Fruit fly (Drosophila melanogaster) whole organism, embryonic: ENCODE results near the gene CG14647.

Experiments
- Abd-B ChIP-seq: fragments of 200-800 bp; sonication (Bioruptor generic); optimal IDR thresholded peaks from 2 replicates; lab custom pipeline; 2018; ENCODE audit warnings: missing biosample characterization, mild to moderate bottlenecking, missing genetic modification characterization, moderate library complexity
- Aef1 ChIP-seq: fragments of 200-800 bp; sonication (Bioruptor generic); IDR thresholded peaks from 3 replicates; pipeline ENCODE4 v1.3.6; 2022; ENCODE audit warnings: missing biosample characterization, missing genetic modification characterization
- Atf-2 ChIP-seq: fragments of 200-800 bp; sonication (Bioruptor generic); optimal IDR thresholded peaks from 2 replicates; lab custom pipeline; 2016; ENCODE audit warnings: missing biosample characterization, missing genetic modification characterization
- Awh ChIP-seq: fragments of 200-800 bp; sonication (Bioruptor generic); IDR thresholded peaks from 2 replicates; pipeline ENCODE4, ENCODE4 v1.3.6; 2022; ENCODE audit warnings: missing biosample characterization, missing genetic modification characterization
- CG11085 ChIP-seq: fragments of 200-800 bp; sonication (Bioruptor generic); IDR thresholded peaks from 2 replicates; pipeline ENCODE4 v1.3.6; 2022; ENCODE audit warnings: missing biosample characterization, missing genetic modification characterization
- CG11398 ChIP-seq: fragments of 200-800 bp; sonication (Bioruptor generic); optimal IDR thresholded peaks from 2 replicates; lab custom pipeline; 2016; ENCODE audit warnings: missing biosample characterization, missing genetic modification characterization
- CG12071 ChIP-seq: fragments of 200-800 bp; sonication (Bioruptor generic); optimal IDR thresholded peaks from 3 replicates; lab custom pipeline; 2018; ENCODE audit warnings: missing biosample characterization, mild to moderate bottlenecking, missing genetic modification characterization
- CG13624 ChIP-seq: fragments of 200-800 bp; sonication (Bioruptor generic); optimal IDR thresholded peaks from 2 replicates; lab custom pipeline; 2016; ENCODE audit warnings: missing biosample characterization, missing genetic modification characterization
- CG15696 ChIP-seq: fragments of 200-800 bp; sonication (Bioruptor generic); optimal IDR thresholded peaks from 2 replicates; lab custom pipeline; 2019; ENCODE audit warnings: missing biosample characterization, mild to moderate bottlenecking, missing genetic modification characterization, moderate library complexity
- CG17186 ChIP-seq: fragments of 200-800 bp; sonication (Bioruptor generic); optimal IDR thresholded peaks from 3 replicates; lab custom pipeline; 2017; ENCODE audit warnings: missing biosample characterization, missing genetic modification reagents, missing genetic modification characterization
- CG17912 ChIP-seq: fragments of 200-800 bp; sonication (Bioruptor generic); optimal IDR thresholded peaks from 2 replicates; lab custom pipeline; 2018; ENCODE audit warnings: missing biosample characterization, mild to moderate bottlenecking, missing genetic modification characterization
- CG18011 ChIP-seq: fragments of 200-800 bp; sonication (Bioruptor generic); optimal IDR thresholded peaks from 2 replicates; lab custom pipeline; 2017; ENCODE audit warnings: missing biosample characterization, missing genetic modification characterization, mild to moderate bottlenecking, moderate library complexity, missing genotype
- CG2120 ChIP-seq: fragments of 200-800 bp; sonication (Bioruptor generic); optimal IDR thresholded peaks from 3 replicates; lab custom pipeline; 2016; ENCODE audit warnings: missing biosample characterization, missing genetic modification characterization
- CG2199 ChIP-seq: fragments of 200-800 bp; sonication (Bioruptor generic); IDR thresholded peaks from 3 replicates; pipeline ENCODE4 v1.3.6; 2022; ENCODE audit warnings: missing biosample characterization, missing genetic modification characterization
- CG3847 ChIP-seq: fragments of 200-800 bp; sonication (Bioruptor generic); IDR thresholded peaks from 2 replicates; pipeline ENCODE4 v1.3.6; 2022; ENCODE audit warnings: missing biosample characterization, missing genetic modification characterization
- CG4820 ChIP-seq: fragments of 200-800 bp; sonication (Bioruptor generic); optimal IDR thresholded peaks from 3 replicates; lab custom pipeline; 2016; ENCODE audit warnings: missing biosample characterization, missing genetic modification characterization
- CG8359 ChIP-seq: fragments of 200-800 bp; sonication (Bioruptor generic); optimal IDR thresholded peaks from 2 replicates; lab custom pipeline; 2017; ENCODE audit warnings: missing biosample characterization, mild to moderate bottlenecking, missing genetic modification characterization, borderline replicate concordance
- CG8765 ChIP-seq: fragments of 200-800 bp; sonication (Bioruptor generic); IDR thresholded peaks from 2 replicates; pipeline ENCODE4 v1.3.6; 2022; ENCODE audit warnings: missing biosample characterization, missing genetic modification characterization
- CG8924 ChIP-seq: fragments of 200-800 bp; optimal IDR thresholded peaks from 3 replicates; lab custom pipeline; 2019; ENCODE audit warnings: missing biosample characterization, mild to moderate bottlenecking, missing genetic modification characterization, moderate library complexity
- Deaf1 ChIP-seq: fragments of 200-800 bp; optimal IDR thresholded peaks from 3 replicates; lab custom pipeline; 2019; ENCODE audit warnings: missing biosample characterization, mild to moderate bottlenecking, missing genetic modification characterization, moderate library complexity
- HHEX ChIP-seq: fragments of 200-800 bp; sonication (Bioruptor generic); optimal IDR thresholded peaks from 3 replicates; lab custom pipeline; 2017; ENCODE audit warnings: missing biosample characterization, mild to moderate bottlenecking, missing genetic modification characterization, missing genetic modification reagents
- Max ChIP-seq: fragments of 200-800 bp; sonication (Bioruptor generic); optimal IDR thresholded peaks from 2 replicates; lab custom pipeline; 2016; ENCODE audit warnings: missing biosample characterization, mild to moderate bottlenecking, missing genetic modification characterization
- Med ChIP-seq: fragments of 200-800 bp; sonication (Bioruptor generic); peaks from one replicate; lab custom pipeline; 2016; ENCODE audit warnings: missing biosample characterization, missing genetic modification characterization, mild to moderate bottlenecking, inconsistent platforms, moderate library complexity
- NC2β ChIP-seq: fragments of 200-800 bp; sonication (Bioruptor generic); optimal IDR thresholded peaks from 2 replicates; lab custom pipeline; 2016; ENCODE audit warnings: missing biosample characterization, missing genetic modification characterization
- Vsx1 ChIP-seq: fragments of 200-800 bp; sonication (Bioruptor generic); optimal IDR thresholded peaks from 2 replicates; lab custom pipeline; 2017; ENCODE audit warnings: missing biosample characterization, mild to moderate bottlenecking, missing genetic modification characterization, missing genetic modification reagents
- amos ChIP-seq: fragments of 200-800 bp; sonication (Bioruptor generic); IDR thresholded peaks from 2 replicates; pipeline ENCODE4 v1.3.6; 2022; ENCODE audit warnings: missing biosample characterization, missing genetic modification characterization; ENCODE audit not compliant: partially characterized antibody
- aop ChIP-seq: fragments of 200-800 bp; sonication (Bioruptor generic); IDR thresholded peaks from 2 replicates; pipeline ENCODE4 v1.3.6; 2022; ENCODE audit warnings: missing biosample characterization, missing genetic modification characterization
- ara ChIP-seq: fragments of 200-800 bp; sonication (Bioruptor generic); IDR thresholded peaks from 2 replicates; pipeline ENCODE4 v1.3.6; 2022; ENCODE audit warnings: missing biosample characterization, missing genetic modification characterization
- bowl ChIP-seq: fragments of 200-800 bp; sonication (Bioruptor generic); IDR thresholded peaks from 2 replicates; pipeline ENCODE4 v1.3.6; 2022; ENCODE audit warnings: missing biosample characterization, missing genetic modification characterization
- cas ChIP-seq: fragments of 200-800 bp; sonication (Bioruptor generic); IDR thresholded peaks from 2 replicates; pipeline ENCODE4 v1.3.6; 2022; ENCODE audit warnings: missing biosample characterization, missing genetic modification characterization
- chif ChIP-seq, 2 experiments: fragments of 200-800 bp; sonication (Bioruptor generic); optimal IDR thresholded peaks; 3 replicates each; lab custom pipeline; 2016; ENCODE audit warnings: missing biosample characterization in 2 of 2, missing genetic modification characterization in 2 of 2
- chm ChIP-seq: fragments of 200-800 bp; sonication (Bioruptor generic); IDR thresholded peaks from 2 replicates; pipeline ENCODE4 v1.3.6; 2022; ENCODE audit warnings: missing biosample characterization, missing genetic modification characterization
- ci ChIP-seq: fragments of 200-800 bp; sonication (Bioruptor generic); IDR thresholded peaks from 3 replicates; pipeline ENCODE4 v1.3.6; 2022; ENCODE audit warnings: missing biosample characterization, missing genetic modification characterization
- crp ChIP-seq, 2 experiments: fragments of 200-800 bp; sonication (Bioruptor generic); optimal IDR thresholded peaks; 2 replicates in 1 of 2; 3 replicates in 1 of 2; lab custom pipeline; 2017; ENCODE audit warnings: missing biosample characterization in 2 of 2, missing genetic modification characterization in 2 of 2, mild to moderate bottlenecking in 1 of 2, moderate library complexity in 1 of 2
- en ChIP-seq: fragments of 200-800 bp; sonication (Bioruptor generic); optimal IDR thresholded peaks from 2 replicates; lab custom pipeline; 2016; ENCODE audit warnings: missing biosample characterization, missing genetic modification characterization
- eve ChIP-seq, 2 experiments: fragments of >200 bp; optimal IDR thresholded peaks; 2 replicates each; lab custom pipeline; 2017; ENCODE audit warnings: missing biosample characterization in 2 of 2, missing genetic modification characterization in 2 of 2
- fru ChIP-seq: fragments of >200 bp; optimal IDR thresholded peaks from 2 replicates; lab custom pipeline; 2017
- grau ChIP-seq: fragments of 200-800 bp; optimal IDR thresholded peaks from 3 replicates; lab custom pipeline; 2019; ENCODE audit warnings: missing biosample characterization, mild to moderate bottlenecking, missing genetic modification characterization, moderate library complexity
- ind ChIP-seq: fragments of 200-800 bp; sonication (Bioruptor generic); optimal IDR thresholded peaks from 3 replicates; lab custom pipeline; 2016; ENCODE audit warnings: missing biosample characterization, missing genetic modification characterization
- lab ChIP-seq: fragments of 200-800 bp; sonication (Bioruptor generic); optimal IDR thresholded peaks from 3 replicates; lab custom pipeline; 2017; ENCODE audit warnings: missing biosample characterization, missing genetic modification characterization, mild to moderate bottlenecking, moderate library complexity, missing genetic modification reagents
- mld ChIP-seq: fragments of 200-800 bp; sonication (Bioruptor generic); IDR thresholded peaks from 3 replicates; pipeline ENCODE4 v1.3.6; 2022; ENCODE audit warnings: missing biosample characterization, missing genetic modification characterization; ENCODE audit not compliant: partially characterized antibody
- pros ChIP-seq: fragments of 200-800 bp; sonication (Bioruptor generic); optimal IDR thresholded peaks from 3 replicates; lab custom pipeline; 2019; ENCODE audit warnings: missing biosample characterization, mild to moderate bottlenecking, missing genetic modification characterization, moderate library complexity
- ranshi ChIP-seq: fragments of 200-800 bp; sonication (Bioruptor generic); IDR thresholded peaks from 2 replicates; pipeline ENCODE4 v1.3.6; 2022; ENCODE audit warnings: missing biosample characterization, missing genetic modification characterization
- shn ChIP-seq: fragments of 200-800 bp; sonication (Bioruptor generic); optimal IDR thresholded peaks from 3 replicates; lab custom pipeline; 2016; ENCODE audit warnings: missing biosample characterization, missing genetic modification characterization
- sisA ChIP-seq: fragments of 200-800 bp; sonication (Bioruptor generic); IDR thresholded peaks from 2 replicates; pipeline ENCODE4 v1.3.6; 2022; ENCODE audit warnings: missing biosample characterization, missing genetic modification characterization
- slp2 ChIP-seq: fragments of 200-800 bp; sonication (Bioruptor generic); optimal IDR thresholded peaks from 2 replicates; lab custom pipeline; 2016; ENCODE audit warnings: missing biosample characterization, missing genetic modification characterization
- sna ChIP-seq: fragments of 200-800 bp; sonication (Bioruptor generic); IDR thresholded peaks from 2 replicates; pipeline ENCODE4 v1.3.6; 2022; ENCODE audit warnings: missing biosample characterization, missing genetic modification characterization; ENCODE audit not compliant: partially characterized antibody
- sr ChIP-seq: fragments of 200-800 bp; sonication (Bioruptor generic); IDR thresholded peaks from 3 replicates; pipeline ENCODE4 v1.3.6; 2022; ENCODE audit warnings: missing biosample characterization, missing genetic modification characterization
- tio ChIP-seq: fragments of 200-800 bp; sonication (Bioruptor generic); optimal IDR thresholded peaks from 2 replicates; lab custom pipeline; 2017; ENCODE audit warnings: missing biosample characterization, missing genetic modification characterization, inconsistent platforms
- unc-4 ChIP-seq: fragments of 200-800 bp; sonication (Bioruptor generic); IDR thresholded peaks from 2 replicates; pipeline ENCODE4 v1.3.6; 2022; ENCODE audit warnings: missing biosample characterization, missing genetic modification characterization; ENCODE audit not compliant: partially characterized antibody

Gene CG14647

DNA sequence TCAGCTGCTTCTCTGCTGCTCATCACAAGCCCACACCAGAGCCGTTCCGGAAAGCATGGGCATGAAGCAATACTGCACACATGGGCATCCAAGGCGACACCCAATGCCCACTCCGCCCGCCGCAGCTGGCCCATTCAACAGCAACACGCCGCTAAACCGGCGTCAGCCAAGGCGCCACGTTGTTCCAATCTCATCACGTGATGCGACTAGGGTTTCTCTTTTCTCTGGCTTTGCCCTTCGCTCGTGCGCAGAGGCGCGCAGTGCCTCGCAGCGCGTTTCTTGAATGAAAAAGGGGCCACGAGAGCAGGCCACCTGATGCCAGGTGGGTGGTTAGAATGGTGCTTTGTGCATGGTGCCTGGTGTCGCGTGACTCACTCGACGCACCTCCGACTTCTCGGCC is 48.9 kb downstream of the CG14647 start (continued):
- TF ChIP-seq NC2β (GFP tag; lab: Kevin White, UChicago): no peak
- TF ChIP-seq CG17912 (GFP tag; lab: Kevin White, UChicago): no peak
- no peak for TF ChIP-seq ara
- TF ChIP-seq lab (GFP tag; lab: Kevin White, UChicago): no peak
- peak; percentile 70 for TF ChIP-seq Med (GFP tag; lab: Kevin White, UChicago)
- TF ChIP-seq ci (GFP tag; lab: Robert Waterston, UW): peak; percentile 28; the same call in 1 of the 3 replicates
- TF ChIP-seq CG2120: no peak
- TF ChIP-seq CG4820 (GFP tag; lab: Kevin White, UChicago): no peak
- TF ChIP-seq CG11398 (GFP tag; lab: Kevin White, UChicago): no peak

DNA sequence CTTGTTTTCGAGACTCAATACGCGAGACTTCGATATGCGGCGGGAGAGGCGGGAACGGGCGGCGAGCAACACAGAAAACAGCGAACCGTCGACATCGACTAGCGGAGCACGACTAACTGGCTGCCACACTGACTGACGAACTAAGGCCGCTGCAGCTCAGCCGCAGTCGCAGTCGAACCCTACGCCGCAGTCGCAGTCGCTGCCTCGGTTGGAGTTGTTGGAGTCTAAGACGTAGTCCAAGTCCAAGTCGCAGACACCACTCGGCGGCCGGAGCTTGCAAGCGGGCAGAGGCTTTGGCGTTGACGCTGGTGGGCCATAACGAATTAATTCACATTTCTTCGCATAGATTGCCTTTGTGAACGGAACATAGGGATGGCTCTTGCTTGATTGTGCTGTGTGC is 50.4 kb downstream of the CG14647 start:
- TF ChIP-seq cas: no peak
- no peak for TF ChIP-seq Abd-B (GFP tag; lab: Kevin White, UChicago)
- TF ChIP-seq mld (GFP tag; lab: Robert Waterston, UW): no peak
- no peak for TF ChIP-seq unc-4 (GFP tag; lab: Robert Waterston, UW)
- no peak for TF ChIP-seq en (GFP tag; lab: Kevin White, UChicago)
- TF ChIP-seq ind (GFP tag; lab: Kevin White, UChicago): no peak
- TF ChIP-seq Vsx1: no peak
- no peak for TF ChIP-seq CG8765 (GFP tag; lab: Robert Waterston, UW)
- TF ChIP-seq Atf-2 (GFP tag; lab: Kevin White, UChicago): no peak
- TF ChIP-seq CG4820 (GFP tag; lab: Kevin White, UChicago): no peak
- TF ChIP-seq Med (GFP tag; lab: Kevin White, UChicago): peak; percentile 79
- no peak for TF ChIP-seq CG11085 (GFP tag; lab: Robert Waterston, UW)
- TF ChIP-seq pros (GFP tag; lab: Kevin White, UChicago): peak; percentile 95
- no peak for TF ChIP-seq CG13624
- TF ChIP-seq CG17912 (GFP tag; lab: Kevin White, UChicago): peak; percentile 17
- no peak for TF ChIP-seq bowl (GFP tag; lab: Robert Waterston, UW)
- no peak for TF ChIP-seq CG18011 (GFP tag; lab: Kevin White, UChicago)
- TF ChIP-seq tio (GFP tag; lab: Kevin White, UChicago): no peak
- TF ChIP-seq sna (GFP tag; lab: Robert Waterston, UW): no peak
- TF ChIP-seq amos (GFP tag; lab: Robert Waterston, UW): no peak
- no peak for TF ChIP-seq sisA (GFP tag; lab: Robert Waterston, UW)
- TF ChIP-seq ranshi: no peak
- no peak for TF ChIP-seq CG17186 (GFP tag; lab: Kevin White, UChicago)
- no peak; the same call in 2 of the 3 replicates for TF ChIP-seq sr (GFP tag; lab: Robert Waterston, UW)
- no peak for TF ChIP-seq lab (GFP tag; lab: Kevin White, UChicago)
- TF ChIP-seq Aef1 (GFP tag; lab: Robert Waterston, UW): no peak
- no peak for TF ChIP-seq CG8359 (GFP tag; lab: Kevin White, UChicago)
- TF ChIP-seq CG8924: no peak
- TF ChIP-seq chm: peak; percentile 48; the same call in 1 of the 2 replicates
- TF ChIP-seq Awh (GFP tag; lab: Robert Waterston, UW): peak; percentile 4; the same call in 1 of the 2 replicates
- TF ChIP-seq Deaf1: peak; percentile 30
- TF ChIP-seq slp2 (GFP tag; lab: Kevin White, UChicago): no peak
- TF ChIP-seq Max (GFP tag; lab: Kevin White, UChicago): no peak
- no peak for TF ChIP-seq CG3847 (GFP tag; lab: Robert Waterston, UW)
- no peak for TF ChIP-seq CG2199 (GFP tag; lab: Robert Waterston, UW)
- no peak for TF ChIP-seq eve (GFP tag; optimal IDR thresholded peaks at IDR 0.05; lab: Kevin White, UChicago)
- no peak for TF ChIP-seq chif (GFP tag; optimal IDR thresholded peaks at IDR 0.05; lab: Kevin White, UChicago)
- TF ChIP-seq shn: no peak
- no peak for TF ChIP-seq CG15696 (tag; lab: Kevin White, UChicago)
- no peak for TF ChIP-seq CG12071 (GFP tag; lab: Kevin White, UChicago)
- no peak for TF ChIP-seq fru
- TF ChIP-seq crp (GFP tag; optimal IDR thresholded peaks at IDR 0.05; lab: Kevin White, UChicago): no peak
- TF ChIP-seq HHEX: peak; percentile 15
- 0 out of 2 replicates have a peak, but pooled peaks have one; percentile 12 for TF ChIP-seq aop (GFP tag; lab: Robert Waterston, UW)
- TF ChIP-seq grau: no peak
